Fruit fly (Drosophila melanogaster) whole organism, embryonic: ENCODE results near the gene scyl.

ENCODE experiments used
- Abd-B ChIP-seq: fragments of 200-800 bp; sonication (Bioruptor generic); optimal IDR thresholded peaks from 2 replicates; lab custom pipeline; 2018; ENCODE audit warnings: missing biosample characterization, mild to moderate bottlenecking, missing genetic modification characterization, moderate library complexity
- Atf-2 ChIP-seq: fragments of 200-800 bp; sonication (Bioruptor generic); optimal IDR thresholded peaks from 2 replicates; lab custom pipeline; 2016; ENCODE audit warnings: missing biosample characterization, missing genetic modification characterization
- Bgb ChIP-seq: fragments of 200-800 bp; sonication (Bioruptor generic); IDR thresholded peaks from 2 replicates; pipeline ENCODE4 v1.3.6; 2022; ENCODE audit warnings: missing biosample characterization, missing genetic modification characterization; ENCODE audit not compliant: partially characterized antibody
- CG10979 ChIP-seq: fragments of 200-800 bp; sonication (Bioruptor generic); optimal IDR thresholded peaks from 2 replicates; lab custom pipeline; 2018; ENCODE audit warnings: missing biosample characterization, mild to moderate bottlenecking, missing genetic modification characterization, moderate library complexity
- CG11456 ChIP-seq: fragments of 200-800 bp; sonication (Bioruptor generic); IDR thresholded peaks from 3 replicates; pipeline ENCODE4 v1.3.6; 2022; ENCODE audit warnings: missing biosample characterization, missing genetic modification characterization
- CG12391 ChIP-seq: fragments of 200-800 bp; sonication (Bioruptor generic); optimal IDR thresholded peaks from 3 replicates; lab custom pipeline; 2018; ENCODE audit warnings: missing biosample characterization, mild to moderate bottlenecking, missing genetic modification characterization, moderate library complexity
- CG15073 ChIP-seq: fragments of 200-800 bp; sonication (Bioruptor generic); optimal IDR thresholded peaks from 2 replicates; lab custom pipeline; 2016; ENCODE audit warnings: missing biosample characterization, missing genetic modification characterization
- CG1603 ChIP-seq: fragments of 200-800 bp; sonication (Bioruptor generic); optimal IDR thresholded peaks from 2 replicates; lab custom pipeline; 2019; ENCODE audit warnings: missing biosample characterization, mild to moderate bottlenecking, missing genetic modification characterization, moderate library complexity
- CG1647 ChIP-seq: fragments of 200-800 bp; sonication (Bioruptor generic); optimal IDR thresholded peaks from 3 replicates; lab custom pipeline; 2016; ENCODE audit warnings: missing biosample characterization, missing genetic modification characterization
- CG16779 ChIP-seq: fragments of 200-800 bp; sonication (Bioruptor generic); IDR thresholded peaks from 2 replicates; pipeline ENCODE4 v1.3.6; 2022; ENCODE audit warnings: missing biosample characterization, missing genetic modification characterization
- CG17829 ChIP-seq: fragments of 200-800 bp; optimal IDR thresholded peaks from 2 replicates; lab custom pipeline; 2019; ENCODE audit warnings: missing biosample characterization, mild to moderate bottlenecking, missing genetic modification characterization, moderate library complexity
- CG18599 ChIP-seq: fragments of 200-800 bp; sonication (Bioruptor generic); optimal IDR thresholded peaks from 3 replicates; lab custom pipeline; 2017; ENCODE audit warnings: missing biosample characterization, missing genetic modification characterization, mild to moderate bottlenecking, moderate library complexity, missing genetic modification reagents
- CG2199 ChIP-seq: fragments of 200-800 bp; sonication (Bioruptor generic); IDR thresholded peaks from 3 replicates; pipeline ENCODE4 v1.3.6; 2022; ENCODE audit warnings: missing biosample characterization, missing genetic modification characterization
- CG30020 ChIP-seq: fragments of 200-800 bp; optimal IDR thresholded peaks from 2 replicates; lab custom pipeline; 2019; ENCODE audit warnings: missing biosample characterization, mild to moderate bottlenecking, missing genetic modification characterization, moderate library complexity
- CG6689 ChIP-seq: fragments of 200-800 bp; sonication (Bioruptor generic); IDR thresholded peaks from 2 replicates; pipeline ENCODE4 v1.3.6; 2022; ENCODE audit warnings: missing biosample characterization, missing genetic modification characterization
- CG7745 ChIP-seq: fragments of 200-800 bp; sonication (Bioruptor generic); optimal IDR thresholded peaks from 2 replicates; lab custom pipeline; 2018; ENCODE audit warnings: missing biosample characterization, mild to moderate bottlenecking, missing genetic modification characterization, moderate library complexity
- CG9876 ChIP-seq: fragments of 200-800 bp; sonication (Bioruptor generic); optimal IDR thresholded peaks from 2 replicates; lab custom pipeline; 2016; ENCODE audit warnings: missing biosample characterization, missing genetic modification characterization
- D ChIP-seq, 2 experiments: fragments of 200-800 bp in 1 of 2; fragments of >200 bp in 1 of 2; sonication (Bioruptor generic) in 1 of 2; optimal IDR thresholded peaks; 2 replicates in 1 of 2; 3 replicates in 1 of 2; lab custom pipeline; 2017; ENCODE audit warnings: mild to moderate bottlenecking in 1 of 2, missing biosample characterization in 1 of 2, missing genetic modification characterization in 1 of 2, missing genetic modification reagents in 1 of 2
- Dek ChIP-seq: fragments of 200-800 bp; sonication (Bioruptor generic); optimal IDR thresholded peaks from 3 replicates; lab custom pipeline; 2019; ENCODE audit warnings: missing biosample characterization, mild to moderate bottlenecking, missing genetic modification characterization, moderate library complexity
- Drgx ChIP-seq: fragments of 200-800 bp; sonication (Bioruptor generic); IDR thresholded peaks from 2 replicates; pipeline ENCODE4 v1.3.6; 2022; ENCODE audit warnings: missing biosample characterization, missing genetic modification characterization
- E2f1 ChIP-seq: fragments of 200-800 bp; sonication (Bioruptor generic); IDR thresholded peaks from 2 replicates; pipeline ENCODE4 v1.3.6; 2022; ENCODE audit warnings: missing biosample characterization, missing genetic modification characterization
- Elba2 ChIP-seq: fragments of 200-800 bp; sonication (Bioruptor generic); optimal IDR thresholded peaks from 3 replicates; lab custom pipeline; 2016; ENCODE audit warnings: missing biosample characterization, missing genetic modification characterization
- Ets65A ChIP-seq: fragments of 200-800 bp; sonication (Bioruptor generic); peaks from one replicate; lab custom pipeline; 2016; ENCODE audit warnings: missing biosample characterization, missing genetic modification characterization
- Ets97D ChIP-seq: fragments of 200-800 bp; sonication (Bioruptor generic); optimal IDR thresholded peaks from 3 replicates; lab custom pipeline; 2016; ENCODE audit warnings: missing biosample characterization, missing genetic modification characterization
- Hr3 ChIP-seq: fragments of 200-800 bp; sonication (Bioruptor generic); optimal IDR thresholded peaks from 3 replicates; lab custom pipeline; 2016; ENCODE audit warnings: missing biosample characterization, missing genetic modification characterization
- Mad ChIP-seq: fragments of 200-800 bp; sonication (Bioruptor generic); optimal IDR thresholded peaks from 2 replicates; lab custom pipeline; 2016; ENCODE audit warnings: missing biosample characterization, missing genetic modification characterization
- NFAT ChIP-seq: fragments of 200-800 bp; sonication (Bioruptor generic); IDR thresholded peaks from 2 replicates; pipeline ENCODE4 v1.3.6; 2022; ENCODE audit warnings: missing biosample characterization, missing genetic modification characterization
- Opbp ChIP-seq: fragments of 200-800 bp; sonication (Bioruptor generic); IDR thresholded peaks from 3 replicates; pipeline ENCODE4 v1.3.6; 2022; ENCODE audit warnings: missing biosample characterization, missing genetic modification characterization; ENCODE audit not compliant: partially characterized antibody
- Pdp1 ChIP-seq, 2 experiments: fragments of 200-800 bp; sonication (Bioruptor generic); optimal IDR thresholded peaks; 3 replicates each; lab custom pipeline; 2016; ENCODE audit warnings: missing biosample characterization in 2 of 2, missing genetic modification characterization in 2 of 2, mild to moderate bottlenecking in 1 of 2, moderate library complexity in 1 of 2
- amos ChIP-seq: fragments of 200-800 bp; sonication (Bioruptor generic); IDR thresholded peaks from 2 replicates; pipeline ENCODE4 v1.3.6; 2022; ENCODE audit warnings: missing biosample characterization, missing genetic modification characterization; ENCODE audit not compliant: partially characterized antibody
- dmrt11E ChIP-seq: fragments of 200-800 bp; sonication (Bioruptor generic); optimal IDR thresholded peaks from 3 replicates; lab custom pipeline; 2018; ENCODE audit warnings: missing biosample characterization, mild to moderate bottlenecking, missing genetic modification characterization, moderate library complexity
- dysf ChIP-seq: fragments of 200-800 bp; sonication (Bioruptor generic); IDR thresholded peaks from 3 replicates; pipeline ENCODE4 v1.3.6; 2022; ENCODE audit warnings: missing biosample characterization, missing genetic modification characterization
- esg ChIP-seq: fragments of 200-800 bp; sonication (Bioruptor generic); conservative IDR thresholded peaks from 2 replicates; pipeline ENCODE4 v1.3.6; 2022; ENCODE audit warnings: missing biosample characterization, missing genetic modification characterization
- exex ChIP-seq: fragments of 200-800 bp; sonication (Bioruptor generic); optimal IDR thresholded peaks from 4 replicates; lab custom pipeline; 2018; ENCODE audit warnings: missing biosample characterization, mild to moderate bottlenecking, missing genetic modification characterization, moderate library complexity
- fu2 ChIP-seq: fragments of 200-800 bp; sonication (Bioruptor generic); optimal IDR thresholded peaks from 2 replicates; lab custom pipeline; 2016; ENCODE audit warnings: missing biosample characterization, missing genetic modification characterization
- her ChIP-seq: fragments of 200-800 bp; sonication (Bioruptor generic); optimal IDR thresholded peaks from 2 replicates; lab custom pipeline; 2016; ENCODE audit warnings: missing biosample characterization, missing genetic modification characterization
- kah ChIP-seq: fragments of 200-800 bp; sonication (Bioruptor generic); optimal IDR thresholded peaks from 2 replicates; lab custom pipeline; 2018; ENCODE audit warnings: missing biosample characterization, mild to moderate bottlenecking, missing genetic modification characterization
- klu ChIP-seq: fragments of 200-800 bp; sonication (Bioruptor generic); IDR thresholded peaks from 2 replicates; pipeline ENCODE4 v1.3.6; 2022; ENCODE audit warnings: missing biosample characterization, missing genetic modification characterization
- luna ChIP-seq: fragments of 200-800 bp; sonication (Bioruptor generic); optimal IDR thresholded peaks from 2 replicates; lab custom pipeline; 2016; ENCODE audit warnings: missing biosample characterization, missing genetic modification characterization
- mirr ChIP-seq: fragments of 200-800 bp; sonication (Bioruptor generic); optimal IDR thresholded peaks from 3 replicates; lab custom pipeline; 2018; ENCODE audit warnings: missing biosample characterization, mild to moderate bottlenecking, missing genetic modification characterization
- pfk ChIP-seq: fragments of 200-800 bp; sonication (Bioruptor generic); optimal IDR thresholded peaks from 2 replicates; lab custom pipeline; 2018; ENCODE audit warnings: missing biosample characterization, mild to moderate bottlenecking, missing genetic modification characterization, moderate library complexity
- ranshi ChIP-seq: fragments of 200-800 bp; sonication (Bioruptor generic); IDR thresholded peaks from 2 replicates; pipeline ENCODE4 v1.3.6; 2022; ENCODE audit warnings: missing biosample characterization, missing genetic modification characterization
- rib ChIP-seq: fragments of 200-800 bp; sonication (Bioruptor generic); IDR thresholded peaks from 2 replicates; pipeline ENCODE4 v1.3.6; 2022; ENCODE audit warnings: missing biosample characterization, missing genetic modification characterization
- ro ChIP-seq: fragments of 200-800 bp; sonication (Bioruptor generic); IDR thresholded peaks from 2 replicates; pipeline ENCODE4 v1.3.6; 2022; ENCODE audit warnings: missing biosample characterization, missing genetic modification characterization
- slbo ChIP-seq: fragments of 200-800 bp; sonication (Bioruptor generic); IDR thresholded peaks from 2 replicates; pipeline ENCODE4 v1.3.6; 2022; ENCODE audit warnings: missing biosample characterization, missing genetic modification characterization
- tgo ChIP-seq: fragments of 200-800 bp; sonication (Bioruptor generic); IDR thresholded peaks from 3 replicates; pipeline ENCODE4 v1.3.6; 2022; ENCODE audit warnings: missing biosample characterization, missing genetic modification characterization
- tio ChIP-seq: fragments of 200-800 bp; sonication (Bioruptor generic); optimal IDR thresholded peaks from 2 replicates; lab custom pipeline; 2017; ENCODE audit warnings: missing biosample characterization, missing genetic modification characterization, inconsistent platforms
- tll ChIP-seq, 2 experiments: fragments of 200-800 bp in 1 of 2; fragments of >200 bp in 1 of 2; sonication (Bioruptor generic) in 1 of 2; optimal IDR thresholded peaks; 2 replicates each; lab custom pipeline; 2017 to 2019; ENCODE audit warnings: missing biosample characterization in 2 of 2, missing genetic modification characterization in 2 of 2, mild to moderate bottlenecking in 1 of 2, moderate library complexity in 1 of 2
- zf30C ChIP-seq: fragments of 200-800 bp; sonication (Bioruptor generic); optimal IDR thresholded peaks from 3 replicates; lab custom pipeline; 2018; ENCODE audit warnings: missing biosample characterization, mild to moderate bottlenecking, missing genetic modification characterization

The scyl gene

DNA sequence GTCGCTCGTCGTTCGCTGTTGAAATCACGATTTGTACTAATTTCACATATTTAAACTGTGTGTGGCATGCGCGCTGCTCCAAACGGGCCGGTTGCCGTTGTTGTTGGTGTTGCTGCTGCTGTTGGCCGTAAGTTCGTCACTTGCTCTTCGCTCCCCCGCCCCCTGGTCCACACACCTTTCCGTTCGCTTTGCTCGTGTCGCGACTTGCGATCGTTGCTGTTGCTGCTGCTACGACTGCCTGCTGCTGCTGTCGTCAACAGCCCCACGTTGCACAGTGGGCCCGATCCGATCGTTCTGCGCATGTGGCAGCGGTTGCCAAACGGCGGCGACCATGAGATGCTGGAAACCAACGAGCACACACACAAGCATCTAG is 43.7 kb downstream of the scyl start, which contains the start of gene Dyro (continued):
- TF ChIP-seq Abd-B (GFP tag; lab: Kevin White, UChicago) (no peak), Mad (GFP tag; lab: Kevin White, UChicago) (no peak), amos (peak; percentile 34; the same call in 1 of the 2 replicates), slbo (GFP tag; lab: Robert Waterston, UW) (peak; percentile 68), ro (GFP tag; lab: Robert Waterston, UW) (no peak; the same call in 1 of the 2 replicates), kah (GFP tag; lab: Kevin White, UChicago) (no peak), CG11456 (GFP tag; lab: Robert Waterston, UW) (peak; percentile 74), Ets65A (GFP tag; lab: Kevin White, UChicago) (peak; percentile 86), CG17829 (tag; lab: Kevin White, UChicago) (no peak), Atf-2 (GFP tag; lab: Kevin White, UChicago) (no peak), NFAT (GFP tag; lab: Robert Waterston, UW) (peak; percentile 64), pfk (GFP tag; lab: Kevin White, UChicago) (no peak), tio (GFP tag; lab: Kevin White, UChicago) (no peak), ranshi (GFP tag; lab: Robert Waterston, UW) (peak; percentile 24; the same call in 1 of the 2 replicates), fu2 (GFP tag; lab: Kevin White, UChicago) (no peak), tll (GFP tag; optimal IDR thresholded peaks at IDR 0.05; lab: Kevin White, UChicago) (no peak), Bgb (peak; percentile 12; the same call in 1 of the 2 replicates), her (GFP tag; lab: Kevin White, UChicago) (peak; percentile 5), CG16779 (GFP tag; lab: Robert Waterston, UW) (0 out of 2 replicates have a peak, but pooled peaks have one; percentile 7), Opbp (no peak), CG2199 (peak; percentile 72; the same call in 1 of the 3 replicates)
- TF ChIP-seq, all 482 proteins: peak for 50

DNA sequence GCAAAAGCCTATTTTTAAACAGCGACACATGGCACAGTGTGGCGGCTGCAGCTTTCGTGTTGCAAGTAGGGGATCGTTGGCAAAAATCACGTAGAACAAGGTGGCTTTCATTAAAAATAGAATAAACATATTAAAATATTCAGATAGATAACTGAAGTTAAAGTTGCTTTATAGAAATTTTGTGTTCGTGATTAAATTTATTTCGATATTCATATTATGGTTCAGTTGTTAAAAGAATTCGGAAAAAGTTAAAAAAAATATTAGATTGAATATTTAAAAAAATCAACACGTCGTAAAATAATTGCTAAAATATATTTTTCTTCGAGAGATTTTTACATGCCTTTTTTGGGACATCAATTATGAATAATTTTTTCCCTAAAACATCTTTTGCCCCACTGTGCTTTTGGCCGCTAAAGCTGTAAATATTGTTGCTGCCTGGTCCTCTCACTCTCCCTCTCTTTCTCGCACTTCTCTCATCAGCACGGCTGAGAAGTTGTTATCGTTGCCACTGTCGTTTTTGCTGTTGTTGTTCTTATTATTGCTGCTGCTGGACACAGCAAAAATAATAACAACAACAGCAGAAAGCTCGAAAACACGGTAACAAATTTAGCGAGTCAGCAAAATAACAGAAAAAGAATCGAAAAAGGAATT is 44.2 kb downstream of the scyl start:
- peak; percentile 37 for TF ChIP-seq CG1647 (GFP tag; lab: Kevin White, UChicago)
- TF ChIP-seq CG7745: no peak
- TF ChIP-seq CG9876: peak; percentile 5
- peak; percentile 79 for TF ChIP-seq Dek
- TF ChIP-seq zf30C (GFP tag; lab: Kevin White, UChicago): no peak
- TF ChIP-seq Pdp1 (GFP tag; optimal IDR thresholded peaks at IDR 0.05; lab: Kevin White, UChicago): peak; percentile 57 to 85
- no peak for TF ChIP-seq D (optimal IDR thresholded peaks at IDR 0.05; lab: Kevin White, UChicago)
- TF ChIP-seq D (GFP tag; optimal IDR thresholded peaks at IDR 0.05; lab: Kevin White, UChicago): peak; percentile 96
- peak; percentile 76 for TF ChIP-seq Drgx (GFP tag; lab: Robert Waterston, UW)
- TF ChIP-seq dysf (GFP tag; lab: Robert Waterston, UW): peak; percentile 85
- TF ChIP-seq CG30020 (tag; lab: Kevin White, UChicago): peak; percentile 73
- peak; percentile 80 for TF ChIP-seq esg (GFP tag; lab: Robert Waterston, UW)
- TF ChIP-seq klu: peak; percentile 70
- TF ChIP-seq CG10979 (tag; lab: Kevin White, UChicago): peak; percentile 93
- TF ChIP-seq mirr: peak; percentile 7
- peak; percentile 76 for TF ChIP-seq dmrt11E (tag; lab: Kevin White, UChicago)
- TF ChIP-seq CG12391 (tag; lab: Kevin White, UChicago): peak; percentile 92
- TF ChIP-seq Elba2: no peak
- peak; percentile 72 for TF ChIP-seq tgo (GFP tag; lab: Robert Waterston, UW)
- TF ChIP-seq CG1603 (tag; lab: Kevin White, UChicago): peak; percentile 13
- peak; percentile 19 for TF ChIP-seq Ets97D (GFP tag; lab: Kevin White, UChicago)
- peak; percentile 64 for TF ChIP-seq CG15073
- TF ChIP-seq Hr3 (GFP tag; lab: Kevin White, UChicago): peak; percentile 91
- TF ChIP-seq exex: peak; percentile 45
- peak; percentile 87 for TF ChIP-seq CG18599 (GFP tag; lab: Kevin White, UChicago)
- TF ChIP-seq E2f1 (GFP tag; lab: Robert Waterston, UW): peak; percentile 75
- no peak for TF ChIP-seq luna
- TF ChIP-seq CG6689 (GFP tag; lab: Robert Waterston, UW): peak; percentile 84
- no peak for TF ChIP-seq rib (GFP tag; lab: Robert Waterston, UW)
